Worm (Caenorhabditis elegans): Measurements from ENCODE around the gene D1005.6.

The D1005.6 gene

DNA sequence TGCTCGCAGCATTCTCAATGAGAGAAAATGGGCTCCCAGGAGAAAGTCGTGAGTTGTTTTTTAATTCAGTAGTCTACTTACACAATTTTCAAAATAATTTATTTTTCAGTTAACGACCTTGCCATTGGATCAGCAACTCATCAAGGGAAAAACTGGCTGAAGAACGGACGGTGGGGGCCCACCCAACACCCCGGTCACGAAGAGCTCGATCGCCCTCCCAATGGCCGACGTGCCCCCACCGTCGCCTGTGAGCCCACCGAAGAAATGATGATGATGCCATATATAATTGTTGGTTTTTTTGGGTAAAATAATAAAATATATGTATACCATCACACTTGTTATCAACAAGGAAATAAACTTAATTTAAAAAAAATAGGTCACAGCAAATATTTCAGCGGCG is 38.3 kb upstream of the D1005.6 start:
- TF ChIP-seq elt-2 (tag; optimal IDR thresholded peaks at IDR 0.05) (no peak), nhr-11 (tag; optimal IDR thresholded peaks at IDR 0.05) (no peak), nhr-43 (tag; optimal IDR thresholded peaks at IDR 0.05; ENCODE audit: poor library complexity, severe bottlenecking) (no peak), nhr-12 (tag; optimal IDR thresholded peaks at IDR 0.05) (no peak), mml-1 (tag; optimal IDR thresholded peaks at IDR 0.05) (no peak), pqm-1 (tag; optimal IDR thresholded peaks at IDR 0.05) (no peak), sea-2 (GFP tag; optimal IDR thresholded peaks at IDR 0.05) (no peak), unc-39 (tag; optimal IDR thresholded peaks at IDR 0.05) (no peak), ceh-9 (tag; optimal IDR thresholded peaks at IDR 0.05) (no peak), lsy-12 (tag; optimal IDR thresholded peaks at IDR 0.05) (no peak), snpc-4 (tag; optimal IDR thresholded peaks at IDR 0.05) (no peak), skn-1 (tag; optimal IDR thresholded peaks at IDR 0.05) (no peak), ZK546.5 (tag; optimal IDR thresholded peaks at IDR 0.05) (no peak), eor-1 (tag; optimal IDR thresholded peaks at IDR 0.05) (no peak), jun-1 (tag; optimal IDR thresholded peaks at IDR 0.05) (no peak), hmg-11 (tag; optimal IDR thresholded peaks at IDR 0.05) (no peak), fos-1 (tag; optimal IDR thresholded peaks at IDR 0.05) (no peak), nhr-77 (tag; optimal IDR thresholded peaks at IDR 0.05) (no peak), elt-3 (tag; optimal IDR thresholded peaks at IDR 0.05) (no peak), R02D3.7 (tag; optimal IDR thresholded peaks at IDR 0.05) (no peak)

DNA sequence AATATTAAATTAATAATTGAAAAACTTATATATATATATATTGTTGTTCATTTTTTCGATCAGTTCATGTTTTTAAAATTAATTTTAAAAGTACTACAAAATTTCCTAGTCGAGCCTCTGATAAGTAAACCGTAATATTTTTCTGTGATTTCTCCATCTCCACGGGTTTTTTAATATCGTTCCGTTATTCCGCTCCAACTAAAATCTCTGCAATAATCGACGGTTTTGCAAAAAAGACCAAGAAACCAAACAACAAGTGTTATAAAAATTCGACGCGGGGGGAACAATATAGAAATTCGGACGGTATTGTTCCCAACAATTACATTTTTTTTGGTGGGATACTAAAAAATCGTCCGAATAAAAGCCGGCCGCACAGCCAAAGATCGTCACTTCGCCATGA is 37.9 kb upstream of the D1005.6 start, which contains the start of gene F09E10.1:
TSS of gene F09E10.1 (plus strand) at position 301 of the 400 bp plus-strand sequence.
- TF ChIP-seq nhr-67 (tag; optimal IDR thresholded peaks at IDR 0.05) (no peak), fos-1 (tag; optimal IDR thresholded peaks at IDR 0.05) (no peak), lin-15B (tag; optimal IDR thresholded peaks at IDR 0.05) (no peak), nhr-43 (tag; optimal IDR thresholded peaks at IDR 0.05; ENCODE audit: poor library complexity, severe bottlenecking) (no peak), mdl-1 (tag; optimal IDR thresholded peaks at IDR 0.05) (no peak), ztf-11 (tag; optimal IDR thresholded peaks at IDR 0.05) (no peak), daf-12 (tag; optimal IDR thresholded peaks at IDR 0.05) (no peak), elt-3 (tag; optimal IDR thresholded peaks at IDR 0.05) (no peak), mml-1 (tag; optimal IDR thresholded peaks at IDR 0.05) (no peak), nhr-237 (tag; optimal IDR thresholded peaks at IDR 0.05) (no peak), nhr-12 (tag; optimal IDR thresholded peaks at IDR 0.05) (no peak), nhr-11 (tag; optimal IDR thresholded peaks at IDR 0.05) (no peak), ZK546.5 (tag; optimal IDR thresholded peaks at IDR 0.05) (no peak), eor-1 (tag; optimal IDR thresholded peaks at IDR 0.05) (no peak), zag-1 (tag; optimal IDR thresholded peaks at IDR 0.05) (no peak), skn-1 (tag; optimal IDR thresholded peaks at IDR 0.05) (no peak), elt-2 (tag; optimal IDR thresholded peaks at IDR 0.05) (no peak), ceh-16 (tag; optimal IDR thresholded peaks at IDR 0.05) (no peak), nhr-76 (tag; optimal IDR thresholded peaks at IDR 0.05) (no peak)

- no peak for TF ChIP-seq nhr-67 (tag; optimal IDR thresholded peaks at IDR 0.05)
- no peak for TF ChIP-seq lsy-12 (tag; optimal IDR thresholded peaks at IDR 0.05)
- TF ChIP-seq nfya-1 (tag; optimal IDR thresholded peaks at IDR 0.05; ENCODE audit: insufficient read depth), result no peak
- no peak for TF ChIP-seq unc-62 (GFP tag; optimal IDR thresholded peaks at IDR 0.05)
- no peak for TF ChIP-seq sea-2 (GFP tag; optimal IDR thresholded peaks at IDR 0.05)
- no peak for TF ChIP-seq ceh-16 (tag; optimal IDR thresholded peaks at IDR 0.05)
- no peak for TF ChIP-seq pqm-1 (tag; optimal IDR thresholded peaks at IDR 0.05)
- TF ChIP-seq nhr-237 (tag; optimal IDR thresholded peaks at IDR 0.05), result no peak
- no peak for TF ChIP-seq nhr-11 (tag; optimal IDR thresholded peaks at IDR 0.05)
- TF ChIP-seq hmg-11 (tag; optimal IDR thresholded peaks at IDR 0.05), result no peak
- TF ChIP-seq nhr-77 (tag; optimal IDR thresholded peaks at IDR 0.05), result no peak
- TF ChIP-seq elt-1 (tag; optimal IDR thresholded peaks at IDR 0.05), result no peak
- TF ChIP-seq skn-1 (tag; optimal IDR thresholded peaks at IDR 0.05), result no peak
- no peak for TF ChIP-seq nhr-43 (tag; optimal IDR thresholded peaks at IDR 0.05; ENCODE audit: poor library complexity, severe bottlenecking)
- TF ChIP-seq daf-12 (tag; optimal IDR thresholded peaks at IDR 0.05), result no peak
These were observed 37.2 kb upstream of the D1005.6 start, which contains the start of gene F09E10.7 for ce11 chrX:1501752-1502151. Gene F09E10.7, minus strand, starts transcription at chrX:1501852.

DNA sequence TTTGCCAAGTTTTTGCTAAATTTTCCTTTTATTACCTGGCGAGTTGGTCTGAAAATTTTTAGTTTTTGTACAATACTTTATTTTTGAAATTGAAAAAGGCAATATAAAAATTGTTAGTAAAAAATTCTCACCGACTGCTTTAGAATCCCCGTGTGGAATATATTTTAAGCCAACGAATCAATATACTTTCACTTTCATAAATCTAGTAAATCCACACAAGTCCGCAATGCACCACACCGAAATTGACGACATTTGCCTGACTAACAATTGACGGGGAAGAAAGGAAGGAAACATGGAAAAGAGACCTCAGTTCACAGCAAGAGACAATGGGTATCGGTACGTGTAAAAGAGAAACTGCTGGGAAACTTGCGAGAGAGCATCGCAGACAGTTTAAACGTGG is 34.9 kb upstream of the D1005.6 start:
- TF ChIP-seq eor-1 (tag; optimal IDR thresholded peaks at IDR 0.05), result no peak
- no peak for TF ChIP-seq lsy-12 (tag; optimal IDR thresholded peaks at IDR 0.05)
- TF ChIP-seq ZK546.5 (tag; optimal IDR thresholded peaks at IDR 0.05), result no peak

DNA sequence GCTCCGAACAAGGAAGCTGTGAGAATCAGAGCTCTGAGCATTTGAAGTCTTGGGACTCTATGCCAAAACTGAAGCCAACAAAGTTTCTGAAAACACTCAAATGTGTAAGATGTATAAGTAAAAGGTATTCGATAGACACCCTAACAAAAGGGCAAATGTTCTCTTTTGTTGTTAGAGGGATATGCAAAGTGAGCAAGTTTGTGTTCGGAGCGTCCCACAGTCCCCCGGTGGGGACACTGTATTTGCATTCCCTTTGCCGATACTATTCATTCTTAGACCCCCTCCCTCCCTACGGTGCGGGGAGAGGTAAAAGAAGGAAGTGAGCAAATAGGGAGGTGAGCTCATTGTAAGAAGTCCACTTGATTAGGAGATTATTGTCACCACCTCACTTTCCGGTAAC is 33.0 kb upstream of the D1005.6 start, which contains the start of gene F09E10.6:
TSS of gene F09E10.6 (minus strand) at position 101 of the 400 bp plus-strand sequence.
- TF ChIP-seq tbx-2 (tag; optimal IDR thresholded peaks at IDR 0.05), result no peak
- TF ChIP-seq aly-2 (tag; optimal IDR thresholded peaks at IDR 0.05), result no peak
- TF ChIP-seq R02D3.7 (tag; optimal IDR thresholded peaks at IDR 0.05), result no peak
- TF ChIP-seq fos-1 (tag; optimal IDR thresholded peaks at IDR 0.05), result no peak
- no peak for TF ChIP-seq lin-15B (tag; optimal IDR thresholded peaks at IDR 0.05)
